Fruit fly (Drosophila melanogaster) Kc167 (cell line): ENCODE measurements around the gene mag.

Source experiments
- Myc ChIP-seq: fragments of >200 bp; optimal IDR thresholded peaks from 2 replicates; lab custom pipeline; 2017; ENCODE audit warnings: missing external identifiers
- Sin3A ChIP-seq: fragments of >200 bp; optimal IDR thresholded peaks from 2 replicates; lab custom pipeline; 2018; ENCODE audit warnings: missing external identifiers
- h ChIP-seq: fragments of >200 bp; optimal IDR thresholded peaks from 3 replicates; lab custom pipeline; 2018; ENCODE audit warnings: missing external identifiers
- insv ChIP-seq: fragments of >200 bp; optimal IDR thresholded peaks from 3 replicates; lab custom pipeline; 2018; ENCODE audit warnings: missing external identifiers
- psq ChIP-seq: fragments of >200 bp; optimal IDR thresholded peaks from 2 replicates; lab custom pipeline; 2017; ENCODE audit warnings: missing external identifiers
- ttk ChIP-seq: sonication (Bioruptor generic); optimal IDR thresholded peaks from 2 replicates; lab custom pipeline; 2017; ENCODE audit warnings: missing external identifiers

The mag gene

DNA sequence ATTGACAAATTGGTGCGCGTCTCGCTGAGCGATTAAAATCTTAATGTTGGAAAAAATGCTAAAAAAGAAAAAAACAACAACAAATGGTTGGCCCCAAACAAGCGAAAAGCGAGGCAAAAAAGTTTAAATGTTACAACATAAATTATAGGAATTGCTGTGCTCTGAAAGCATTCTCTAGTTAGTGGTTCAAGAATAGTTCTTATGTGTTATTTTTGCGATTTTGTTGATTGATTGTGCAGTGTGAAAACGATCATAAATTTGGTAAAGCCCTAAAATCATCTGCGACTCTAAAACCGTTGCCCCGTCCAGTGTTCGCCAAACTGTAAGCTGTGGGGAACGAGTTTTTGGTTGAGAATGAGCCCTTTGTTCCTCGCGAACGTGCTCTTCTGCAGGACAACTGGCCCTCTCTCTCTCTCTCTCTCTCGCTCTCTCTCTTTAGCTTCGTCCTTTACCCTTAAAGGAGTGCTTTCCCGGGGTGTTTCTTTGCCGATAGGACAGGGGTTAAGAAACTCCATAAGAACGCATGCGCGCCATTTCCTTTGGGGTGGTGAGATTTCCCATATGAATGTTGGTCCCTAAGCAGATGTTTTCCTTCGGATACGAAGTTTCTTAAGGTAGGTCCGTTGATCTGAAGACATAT is 17.7 kb upstream of the mag start:
- no peak for TF ChIP-seq Sin3A (lab: Kevin White, UChicago)

DNA sequence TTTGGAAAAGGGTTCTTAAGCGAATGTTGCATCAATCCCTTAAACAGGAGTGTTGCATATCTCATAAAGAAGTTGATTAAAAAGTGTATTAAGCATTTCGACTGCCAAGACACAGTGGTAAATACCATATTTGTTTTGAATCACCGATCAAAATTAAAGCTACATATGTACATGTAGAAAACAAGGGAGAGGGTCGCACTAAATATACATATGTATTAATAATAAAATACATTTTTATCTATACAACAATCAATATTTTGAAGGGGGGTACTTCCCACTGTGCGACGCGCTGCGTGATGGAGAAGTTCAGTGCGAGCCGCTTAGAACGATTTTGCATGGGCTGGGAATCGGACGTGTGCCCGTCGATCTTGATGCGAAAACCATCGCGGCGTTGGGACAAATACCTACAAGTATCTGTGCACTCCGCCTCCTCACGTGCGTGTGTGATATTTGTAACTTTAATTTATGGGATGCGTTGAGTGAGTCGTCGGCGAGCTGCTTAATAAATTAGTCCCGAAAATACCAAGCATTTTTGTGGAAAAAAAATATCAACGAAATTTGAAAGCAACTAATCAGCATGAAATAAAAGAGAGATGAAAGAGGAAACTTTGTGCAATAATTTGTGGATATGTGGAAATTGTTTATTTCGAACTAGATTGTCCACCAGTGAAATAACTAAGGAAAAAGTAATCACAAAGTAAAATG is 15.5 kb upstream of the mag start:
- no peak for TF ChIP-seq ttk (lab: Kevin White, UChicago)

DNA sequence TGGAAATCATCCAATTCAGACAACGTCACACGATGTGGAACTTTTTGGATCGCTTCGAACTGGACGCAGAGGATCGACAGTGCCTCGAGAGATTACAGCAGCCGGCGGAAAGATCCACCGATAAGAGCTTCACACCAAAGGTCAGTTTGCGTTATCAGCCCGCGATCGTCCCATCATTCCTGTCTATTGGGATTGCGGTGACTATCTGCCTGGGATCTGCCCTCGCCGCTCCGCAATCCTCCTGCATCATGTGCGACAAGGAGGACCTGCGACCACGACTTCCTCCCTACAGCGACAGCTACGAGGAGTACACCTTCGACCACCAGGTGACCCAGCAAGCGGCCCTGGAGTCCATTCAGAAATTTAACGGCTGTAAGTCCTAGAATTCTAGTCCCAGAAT is 14.5 kb upstream of the mag start:
- TF ChIP-seq Myc (lab: Kevin White, UChicago) (no peak), ttk (lab: Kevin White, UChicago) (no peak), insv (lab: Kevin White, UChicago) (no peak), h (lab: Kevin White, UChicago) (no peak), psq (lab: Kevin White, UChicago) (no peak), Sin3A (lab: Kevin White, UChicago) (no peak)

DNA sequence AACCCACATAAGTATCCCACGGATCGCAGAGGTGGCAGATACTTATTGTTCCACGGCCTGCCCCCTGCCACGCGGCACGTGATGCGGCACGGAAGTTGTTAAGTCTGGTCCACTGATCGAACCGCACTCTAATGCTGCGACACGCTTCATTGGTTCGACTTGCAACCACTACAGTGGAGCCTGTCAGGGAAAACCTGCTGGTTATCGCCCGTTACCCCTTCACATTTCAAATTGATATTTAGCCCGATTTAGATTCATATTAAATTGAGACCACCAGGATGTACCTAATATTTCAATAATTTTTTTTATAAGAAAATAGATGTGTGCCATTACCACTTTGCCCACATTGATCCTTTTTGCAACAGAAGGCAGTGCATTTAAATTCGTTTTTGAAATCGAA is 13.1 kb upstream of the mag start:
- no peak for TF ChIP-seq psq (lab: Kevin White, UChicago)
- TF ChIP-seq h (lab: Kevin White, UChicago) = no peak
- no peak for TF ChIP-seq ttk (lab: Kevin White, UChicago)
- no peak for TF ChIP-seq insv (lab: Kevin White, UChicago)
- TF ChIP-seq Sin3A (lab: Kevin White, UChicago) = no peak
- TF ChIP-seq Myc (lab: Kevin White, UChicago) = no peak

DNA sequence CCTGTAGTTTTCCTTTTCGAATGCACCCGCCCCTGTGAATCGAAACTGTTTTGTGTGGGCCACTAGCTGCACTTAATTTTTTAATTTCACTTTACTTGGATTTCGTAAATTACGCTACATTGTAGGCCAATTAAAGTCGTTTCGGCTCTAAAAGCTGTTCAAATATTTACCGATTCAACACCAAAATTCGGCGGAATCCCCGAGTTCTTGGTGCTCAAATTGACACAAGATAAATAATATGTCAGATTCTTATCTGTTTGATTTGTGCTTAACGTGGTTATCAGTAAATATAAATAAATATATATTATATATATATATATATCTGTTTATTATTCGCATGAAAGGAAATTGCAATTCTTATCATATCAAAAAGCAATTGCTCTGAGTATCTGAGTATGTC is 12.5 kb upstream of the mag start:
- TF ChIP-seq ttk (lab: Kevin White, UChicago) (no peak), h (lab: Kevin White, UChicago) (no peak), Sin3A (lab: Kevin White, UChicago) (no peak), insv (lab: Kevin White, UChicago) (no peak), Myc (lab: Kevin White, UChicago) (no peak), psq (lab: Kevin White, UChicago) (no peak)

DNA sequence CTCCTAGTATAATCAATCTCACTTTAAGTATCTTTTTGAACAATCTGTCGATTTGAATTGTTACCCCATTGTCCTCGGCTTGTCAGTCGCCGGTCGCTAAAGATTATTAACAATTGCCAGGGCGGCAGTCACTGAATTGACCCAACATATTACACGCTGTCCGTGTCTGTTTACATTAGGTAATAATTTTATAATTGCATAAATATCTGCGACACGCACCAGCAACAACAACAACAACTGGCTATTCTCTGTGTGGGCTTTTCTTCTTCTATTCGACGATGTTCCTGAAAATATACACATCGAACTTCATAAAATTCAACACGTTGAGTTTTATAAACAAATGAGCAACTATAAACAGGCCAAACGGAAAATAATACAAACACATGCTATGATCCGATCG is 11.7 kb upstream of the mag start:
- TF ChIP-seq psq (lab: Kevin White, UChicago) (no peak), Sin3A (lab: Kevin White, UChicago) (no peak), insv (lab: Kevin White, UChicago) (no peak), Myc (lab: Kevin White, UChicago) (no peak), ttk (lab: Kevin White, UChicago) (no peak), h (lab: Kevin White, UChicago) (no peak)

DNA sequence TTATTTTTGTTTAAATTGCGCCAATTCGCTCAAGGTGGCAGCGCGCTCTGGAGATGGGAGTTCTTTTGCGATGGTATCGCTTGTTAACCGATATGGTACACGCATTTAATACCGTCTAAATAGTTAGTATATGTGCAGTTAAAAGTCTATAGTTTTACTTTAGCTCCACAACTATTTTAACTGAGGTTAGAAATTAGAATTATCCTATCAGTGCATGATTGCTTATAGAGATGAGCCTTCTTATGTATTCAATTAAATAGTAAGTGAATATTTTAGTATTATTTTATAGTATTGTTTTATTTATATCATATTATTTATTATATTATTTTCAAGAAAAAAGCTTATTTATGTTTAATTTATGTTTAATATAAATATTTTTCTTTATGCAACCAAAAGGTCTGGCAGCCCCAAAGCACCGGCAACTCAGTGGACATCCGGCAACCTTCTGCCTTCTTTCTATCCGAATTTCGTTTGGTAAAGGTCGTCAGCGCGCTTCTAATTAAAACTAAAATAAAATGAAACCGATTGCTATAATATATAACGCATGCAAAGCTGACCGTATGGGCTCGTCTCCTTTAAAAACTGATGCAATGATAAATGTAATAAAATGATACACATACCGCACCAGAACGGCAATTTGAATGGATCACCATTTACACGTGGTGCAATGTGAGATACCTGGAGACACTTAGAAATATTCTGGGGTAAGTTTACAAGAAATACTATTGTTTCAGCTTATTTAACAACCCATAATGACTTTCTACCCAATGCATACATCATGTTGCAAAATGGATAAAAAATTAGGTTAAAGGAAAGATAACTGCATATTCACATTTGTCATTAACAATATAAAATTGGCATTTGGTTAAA is 7.4 kb upstream of the mag start, which contains the start of gene CG5199:
Gene CG5199 (minus strand): TSS at position 52 of the 870 bp plus-strand sequence.
- TF ChIP-seq Sin3A (lab: Kevin White, UChicago) (no peak), ttk (lab: Kevin White, UChicago) (no peak), Myc (lab: Kevin White, UChicago) (no peak), h (lab: Kevin White, UChicago) (no peak), psq (lab: Kevin White, UChicago) (no peak), insv (lab: Kevin White, UChicago) (no peak)

DNA sequence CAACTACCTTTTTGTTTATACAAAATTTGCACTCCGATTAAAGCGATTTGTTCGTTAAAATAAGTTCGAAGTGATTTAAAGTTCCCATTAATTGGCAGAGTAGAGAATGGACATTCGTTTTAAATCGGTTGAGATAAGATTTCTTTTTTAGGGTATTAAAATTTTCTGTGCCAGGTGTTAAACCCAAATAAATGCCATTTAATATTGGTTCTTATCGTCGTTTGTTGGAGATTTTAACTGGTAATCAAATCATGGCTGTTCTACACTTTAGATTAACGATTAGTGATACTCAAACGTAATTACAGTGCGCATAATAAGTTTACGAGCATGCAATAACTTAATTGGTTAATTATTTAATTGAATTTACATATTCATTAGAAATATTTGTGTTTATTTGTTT is 1.9 kb downstream of the mag start:
- no peak for TF ChIP-seq Myc (lab: Kevin White, UChicago)
- no peak for TF ChIP-seq psq (lab: Kevin White, UChicago)
- no peak for TF ChIP-seq ttk (lab: Kevin White, UChicago)
- TF ChIP-seq h (lab: Kevin White, UChicago) = no peak
- TF ChIP-seq Sin3A (lab: Kevin White, UChicago) = no peak
- no peak for TF ChIP-seq insv (lab: Kevin White, UChicago)

DNA sequence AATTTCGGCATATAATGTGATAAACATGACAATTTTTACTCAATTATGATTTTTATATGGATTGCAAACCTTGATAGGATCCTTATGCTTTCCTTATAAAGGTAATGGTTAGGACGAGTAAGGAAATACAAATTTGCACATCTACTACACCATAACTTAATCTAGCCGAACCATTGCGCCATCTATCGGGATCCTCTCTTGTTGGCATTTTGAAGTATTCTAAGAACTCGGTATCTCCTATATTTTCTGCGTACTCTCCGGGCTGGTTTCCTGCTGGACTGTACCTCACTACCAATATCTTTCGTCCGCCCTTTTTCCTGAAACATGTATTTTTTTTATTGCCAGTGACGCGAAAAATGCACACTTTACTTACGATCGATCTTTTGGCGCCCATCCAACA is 4.2 kb downstream of the mag start, which contains the start of gene atk:
Gene atk (minus strand): TSS at position 186 of the 400 bp plus-strand sequence.
- no peak for TF ChIP-seq Sin3A (lab: Kevin White, UChicago)

DNA sequence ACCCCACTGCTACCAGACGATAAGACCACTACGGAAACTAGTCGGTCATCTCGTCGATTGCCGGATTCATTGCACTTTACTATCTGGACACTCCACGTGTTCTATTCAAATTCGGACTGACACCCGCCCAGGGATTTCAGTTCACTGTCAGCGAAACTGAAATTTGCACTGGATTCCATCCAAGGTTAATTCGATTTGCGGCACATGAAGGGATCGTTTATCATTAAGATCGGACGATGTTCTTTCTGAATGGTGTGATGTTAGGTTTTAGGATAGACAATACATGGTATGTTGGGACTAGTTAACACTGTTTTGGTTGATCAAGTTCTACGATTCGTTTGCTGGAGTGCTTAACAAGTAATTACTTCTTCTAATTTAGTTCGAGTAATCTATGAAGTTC is 5.5 kb downstream of the mag start, which contains the start of gene CG42764:
Gene CG42764 (minus strand): TSS at position 101 of the 400 bp plus-strand sequence.
- TF ChIP-seq h (lab: Kevin White, UChicago) = no peak
- no peak for TF ChIP-seq Sin3A (lab: Kevin White, UChicago)
- no peak for TF ChIP-seq ttk (lab: Kevin White, UChicago)
- TF ChIP-seq insv (lab: Kevin White, UChicago) = no peak

DNA sequence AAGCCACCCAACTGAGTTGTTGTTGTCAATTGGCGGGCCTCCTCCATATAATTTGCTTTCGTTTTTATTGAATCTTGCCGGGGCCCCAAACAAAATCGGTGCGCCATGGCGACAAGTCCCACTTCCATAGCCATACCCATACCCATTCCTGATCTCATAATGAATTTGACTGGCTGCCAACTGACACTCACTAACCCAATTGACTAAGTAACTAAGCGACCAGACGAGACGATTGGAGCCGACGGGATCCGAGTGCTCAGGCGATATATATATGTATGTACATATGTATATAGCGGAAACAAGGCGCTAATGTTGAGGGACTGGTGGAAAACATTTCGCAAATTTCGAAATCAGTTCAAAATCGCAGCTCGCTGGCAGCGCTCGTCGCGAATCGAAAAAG is 6.1 kb downstream of the mag start, which contains the start of gene Tdh:
Gene Tdh (plus strand): TSS at position 346 of the 400 bp plus-strand sequence.
- TF ChIP-seq ttk (lab: Kevin White, UChicago) (no peak), h (lab: Kevin White, UChicago) (no peak), Myc (lab: Kevin White, UChicago) (no peak), psq (lab: Kevin White, UChicago) (no peak), Sin3A (lab: Kevin White, UChicago) (no peak), insv (lab: Kevin White, UChicago) (no peak)
